Worm (Caenorhabditis elegans): Measurements from ENCODE around the gene R07G3.8.

R07G3.8 gene

DNA sequence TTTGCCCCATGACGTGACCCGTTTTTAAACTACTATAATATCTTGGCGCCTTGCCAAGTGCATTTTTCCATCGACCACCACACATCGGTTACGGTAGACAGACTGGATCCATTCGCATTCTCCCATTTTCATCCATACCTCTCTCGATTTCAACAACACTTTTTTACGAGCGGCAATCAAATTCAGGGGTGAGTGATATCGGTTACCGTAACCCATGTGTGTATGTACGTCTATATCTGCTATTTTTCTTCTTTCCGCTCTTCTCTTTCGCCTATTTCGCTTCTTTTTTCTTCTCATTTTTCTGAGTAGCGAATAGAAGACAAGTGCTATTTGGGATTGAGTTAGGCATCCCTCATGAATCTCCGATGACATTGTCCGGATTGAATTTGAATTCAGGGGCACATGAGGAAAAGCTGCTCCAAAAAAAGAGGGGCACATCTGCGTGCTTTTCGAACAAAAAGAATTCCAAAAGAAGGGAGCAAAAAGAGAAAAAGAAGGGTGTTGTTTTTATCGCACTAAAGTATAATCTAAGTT, 11.4 kb upstream of the R07G3.8 start:
- TF ChIP-seq nhr-237 (tag; optimal IDR thresholded peaks at IDR 0.05) (no peak), pqm-1 (tag; optimal IDR thresholded peaks at IDR 0.05) (no peak), nfya-1 (tag; optimal IDR thresholded peaks at IDR 0.05; ENCODE audit: insufficient read depth) (peak; percentile 8), fkh-10 (GFP tag; optimal IDR thresholded peaks at IDR 0.05) (peak; percentile 79), ceh-16 (tag; optimal IDR thresholded peaks at IDR 0.05) (no peak), ZK546.5 (tag; optimal IDR thresholded peaks at IDR 0.05) (no peak), nhr-43 (tag; optimal IDR thresholded peaks at IDR 0.05; ENCODE audit: poor library complexity, severe bottlenecking) (peak; percentile 19)

DNA sequence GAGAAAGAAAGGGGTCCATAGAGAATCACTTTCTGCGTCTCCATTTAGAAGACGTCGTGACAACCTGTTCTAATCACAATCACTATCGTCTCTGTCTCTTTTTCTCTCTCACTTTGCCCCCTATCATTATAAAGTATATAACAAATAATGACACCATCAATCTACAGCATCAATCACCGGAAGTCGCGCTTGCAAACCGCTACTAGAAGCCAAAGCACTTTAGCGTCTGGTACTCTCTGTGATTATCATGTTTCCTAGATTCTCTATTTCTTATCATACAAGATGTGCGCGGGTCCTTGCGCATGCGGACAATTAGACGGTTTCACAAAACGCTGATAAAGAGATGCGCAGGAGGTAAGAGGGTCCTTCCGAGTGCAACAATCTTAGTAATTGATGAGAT, 10.9 kb upstream of the R07G3.8 start:
- peak; percentile 90 for TF ChIP-seq nhr-23 (tag; optimal IDR thresholded peaks at IDR 0.05)
- peak; percentile 15 for TF ChIP-seq nhr-77 (tag; optimal IDR thresholded peaks at IDR 0.05)
- TF ChIP-seq lsy-12 (tag; optimal IDR thresholded peaks at IDR 0.05) = no peak
- peak; percentile 3 for TF ChIP-seq lin-15B (tag; optimal IDR thresholded peaks at IDR 0.05)
- TF ChIP-seq elt-3 (tag; optimal IDR thresholded peaks at IDR 0.05) = peak in 2 of 3 experiments; percentile 35 to 95
- TF ChIP-seq nhr-25 (tag; optimal IDR thresholded peaks at IDR 0.05) = peak; percentile 63
- TF ChIP-seq unc-62 (GFP tag; optimal IDR thresholded peaks at IDR 0.05) = peak; percentile 52
- TF ChIP-seq R02D3.7 (tag; optimal IDR thresholded peaks at IDR 0.05) = peak; percentile 11
- no peak for TF ChIP-seq fkh-2 (tag; optimal IDR thresholded peaks at IDR 0.05)
- no peak for TF ChIP-seq jun-1 (tag; optimal IDR thresholded peaks at IDR 0.05)
- TF ChIP-seq sea-2 (GFP tag; optimal IDR thresholded peaks at IDR 0.05) = no peak
- TF ChIP-seq ceh-9 (tag; optimal IDR thresholded peaks at IDR 0.05) = no peak
- TF ChIP-seq ceh-28 (tag; optimal IDR thresholded peaks at IDR 0.05) = peak; percentile 27
- TF ChIP-seq nhr-43 (tag; optimal IDR thresholded peaks at IDR 0.05; ENCODE audit: poor library complexity, severe bottlenecking) = peak; percentile 88

DNA sequence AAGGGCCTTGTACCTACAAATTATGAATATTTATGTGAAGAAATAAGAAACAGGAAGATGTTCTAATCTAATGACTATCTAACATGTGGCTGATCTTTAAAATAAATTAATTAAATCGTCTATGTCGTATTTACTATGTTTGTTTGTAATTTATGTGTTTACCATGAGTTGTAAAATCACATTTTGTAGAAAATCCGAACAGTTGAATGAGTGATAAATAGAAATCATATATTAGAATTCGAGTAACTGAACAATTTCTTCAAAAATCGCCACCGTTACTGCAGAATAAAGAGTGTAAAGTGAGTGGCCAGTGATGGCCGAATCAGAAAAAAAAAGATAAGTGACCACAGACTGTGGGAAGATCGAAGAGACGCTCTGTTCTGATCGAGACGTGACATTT, 9.7 kb upstream of the R07G3.8 start:
- TF ChIP-seq nhr-77 (tag; optimal IDR thresholded peaks at IDR 0.05) (no peak), R02D3.7 (tag; optimal IDR thresholded peaks at IDR 0.05) (no peak), lin-15B (tag; optimal IDR thresholded peaks at IDR 0.05) (no peak), nhr-28 (tag; optimal IDR thresholded peaks at IDR 0.05) (no peak), fos-1 (tag; optimal IDR thresholded peaks at IDR 0.05) (no peak), pha-4 (tag; optimal IDR thresholded peaks at IDR 0.05) (no peak), aly-2 (tag; optimal IDR thresholded peaks at IDR 0.05) (no peak), nhr-43 (tag; optimal IDR thresholded peaks at IDR 0.05; ENCODE audit: poor library complexity, severe bottlenecking) (no peak), hmg-11 (tag; optimal IDR thresholded peaks at IDR 0.05) (no peak), ZK546.5 (tag; optimal IDR thresholded peaks at IDR 0.05) (no peak), ceh-9 (tag; optimal IDR thresholded peaks at IDR 0.05) (no peak), nhr-12 (tag; optimal IDR thresholded peaks at IDR 0.05) (no peak), daf-12 (tag; optimal IDR thresholded peaks at IDR 0.05) (no peak)

DNA sequence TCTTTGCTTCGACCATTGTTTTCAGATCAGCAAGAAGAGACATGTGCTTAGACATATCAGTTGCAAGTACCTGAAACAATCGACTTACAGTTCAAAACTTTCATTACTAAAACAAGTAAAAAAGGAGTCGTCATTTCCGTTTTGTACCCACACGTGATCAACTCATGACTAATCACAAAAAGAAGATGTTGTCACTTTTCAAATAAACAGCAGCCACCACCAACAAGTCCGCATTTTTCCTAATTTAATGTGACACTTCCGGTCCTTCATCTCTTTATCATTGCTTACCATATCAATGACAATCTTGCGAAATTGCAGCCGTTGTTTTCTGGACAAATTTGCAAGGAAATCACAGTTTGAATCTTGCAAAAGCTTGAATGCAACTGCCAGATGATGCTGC, 8.3 kb upstream of the R07G3.8 start:
- TF ChIP-seq pqm-1 (tag; optimal IDR thresholded peaks at IDR 0.05) = no peak
- no peak for TF ChIP-seq nhr-67 (tag; optimal IDR thresholded peaks at IDR 0.05)
- no peak for TF ChIP-seq ama-1 (optimal IDR thresholded peaks at IDR 0.05)
- TF ChIP-seq fos-1 (tag; optimal IDR thresholded peaks at IDR 0.05) = no peak
- TF ChIP-seq elt-3 (tag; optimal IDR thresholded peaks at IDR 0.05) = no peak
- TF ChIP-seq snpc-4 (tag; optimal IDR thresholded peaks at IDR 0.05) = no peak
- TF ChIP-seq nhr-43 (tag; optimal IDR thresholded peaks at IDR 0.05; ENCODE audit: poor library complexity, severe bottlenecking) = peak; percentile 5
- no peak for TF ChIP-seq tbx-2 (tag; optimal IDR thresholded peaks at IDR 0.05)
- no peak for TF ChIP-seq nfya-1 (tag; optimal IDR thresholded peaks at IDR 0.05; ENCODE audit: insufficient read depth)
- TF ChIP-seq egl-27 (tag; optimal IDR thresholded peaks at IDR 0.05) = no peak
- no peak for TF ChIP-seq ceh-16 (tag; optimal IDR thresholded peaks at IDR 0.05)
- TF ChIP-seq R02D3.7 (tag; optimal IDR thresholded peaks at IDR 0.05) = no peak
- TF ChIP-seq daf-12 (tag; optimal IDR thresholded peaks at IDR 0.05) = no peak
- peak; percentile 20 for TF ChIP-seq nhr-25 (tag; optimal IDR thresholded peaks at IDR 0.05)
- no peak for TF ChIP-seq aly-2 (tag; optimal IDR thresholded peaks at IDR 0.05)
- no peak for TF ChIP-seq nhr-11 (tag; optimal IDR thresholded peaks at IDR 0.05)
- no peak for TF ChIP-seq egl-5 (tag; optimal IDR thresholded peaks at IDR 0.05)
- no peak for TF ChIP-seq pha-4 (tag; optimal IDR thresholded peaks at IDR 0.05)

DNA sequence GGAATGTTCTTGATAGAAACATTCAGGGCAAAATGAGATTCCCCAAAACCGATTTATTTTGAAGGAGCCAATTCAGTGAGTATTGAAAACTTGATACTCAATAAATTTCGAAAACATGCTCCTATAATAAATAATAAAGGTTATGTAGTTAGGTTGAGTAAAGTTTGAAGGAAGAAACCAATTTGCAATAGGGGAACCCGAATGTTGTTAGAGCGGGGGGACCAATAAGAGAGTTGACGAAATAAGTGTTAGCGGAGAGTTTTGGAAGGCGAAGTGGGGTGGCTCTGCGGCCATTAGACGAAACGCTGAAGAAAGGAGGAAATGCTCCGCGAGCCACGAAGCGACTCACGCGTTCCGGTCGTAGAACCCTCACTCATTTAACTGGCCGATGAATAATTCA, 4.7 kb upstream of the R07G3.8 start:
- no peak for TF ChIP-seq sea-2 (GFP tag; optimal IDR thresholded peaks at IDR 0.05)
- TF ChIP-seq nfya-1 (tag; optimal IDR thresholded peaks at IDR 0.05; ENCODE audit: insufficient read depth) = peak; percentile 33
